Worm (Caenorhabditis elegans): ENCODE measurements around the gene srsx-1.

DNA sequence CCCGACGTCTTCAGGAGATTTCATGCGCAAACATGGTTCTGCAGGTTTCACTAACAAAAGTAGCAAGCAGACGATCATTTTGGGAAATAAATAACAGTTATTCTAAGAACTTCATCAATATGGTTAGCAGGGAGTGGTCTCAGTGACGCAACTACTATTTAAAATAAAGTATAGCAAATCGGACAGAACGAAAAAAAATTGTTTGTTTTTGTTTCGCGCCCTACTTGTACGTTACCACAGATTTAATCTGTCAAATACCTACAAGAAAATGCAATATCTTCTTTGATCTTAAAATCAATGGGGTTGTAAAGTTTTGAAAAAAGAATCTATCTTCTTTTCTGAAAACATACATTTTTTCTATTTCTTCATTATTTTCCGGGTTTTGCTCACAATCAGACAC is 21.1 kb upstream of the srsx-1 start, which contains the start of gene srz-96:
- no peak for TF ChIP-seq W03F9.2 (tag; optimal IDR thresholded peaks at IDR 0.05)
- TF ChIP-seq him-1 (tag; optimal IDR thresholded peaks at IDR 0.05) = no peak
